Worm (Caenorhabditis elegans) whole organism, L4 larva: ENCODE results near the gene D2089.8.

Experiments used
- Y5F2A.4 ChIP-seq: fragments of 200-800 bp; sonication (Bioruptor generic); optimal IDR thresholded peaks from 2 replicates; lab custom pipeline; 2018; ENCODE audit warnings: mild to moderate bottlenecking, missing genetic modification characterization, missing compliant biosample characterization
- ZK337.2 ChIP-seq: fragments of 200-800 bp; sonication (Bioruptor generic); IDR thresholded peaks from 2 replicates; pipeline ENCODE4 v1.3.6; 2022; ENCODE audit warnings: missing genetic modification reagents, missing genetic modification characterization, missing compliant biosample characterization
- ZK546.5 ChIP-seq, 2 experiments: sonication (generic microtip); optimal IDR thresholded peaks; 2 replicates each; lab custom pipeline; 2017; ENCODE audit warnings: missing biosample characterization in 2 of 2, missing genetic modification characterization in 2 of 2
- aha-1 ChIP-seq: fragments of 150-350 bp; peaks from one replicate; lab custom pipeline; 2014; ENCODE audit warnings: missing biosample characterization, missing genetic modification characterization
- ceh-82 ChIP-seq: sonication (generic microtip); optimal IDR thresholded peaks from 2 replicates; lab custom pipeline; 2017; ENCODE audit warnings: missing biosample characterization, missing genetic modification characterization
- ctbp-1 ChIP-seq: fragments of 200-800 bp; sonication (Bioruptor generic); IDR thresholded peaks from 2 replicates; pipeline ENCODE4 v1.3.6; 2022; ENCODE audit warnings: missing genetic modification reagents, missing genetic modification characterization, missing compliant biosample characterization
- dve-1 ChIP-seq: sonication (generic microtip); optimal IDR thresholded peaks from 2 replicates; lab custom pipeline; 2017; ENCODE audit warnings: antibody characterized with exemption, mild to moderate bottlenecking, missing genetic modification characterization, missing compliant biosample characterization; ENCODE audit not compliant: insufficient read depth
- jun-1 ChIP-seq: fragments of 150-350 bp; optimal IDR thresholded peaks from 2 replicates; lab custom pipeline; 2014; ENCODE audit warnings: missing biosample characterization, missing genetic modification reagents, missing genetic modification characterization
- mdt-29 ChIP-seq: fragments of 200-800 bp; sonication (Bioruptor generic); IDR thresholded peaks from 2 replicates; pipeline ENCODE4 v1.3.6; 2022; ENCODE audit warnings: missing genetic modification reagents, missing genetic modification characterization, missing compliant biosample characterization
- nhr-11 ChIP-seq: fragments of 150-350 bp; optimal IDR thresholded peaks from 2 replicates; lab custom pipeline; 2014; ENCODE audit warnings: missing biosample characterization, missing genetic modification characterization
- nhr-28 ChIP-seq: fragments of 150-350 bp; optimal IDR thresholded peaks from 2 replicates; lab custom pipeline; 2014; ENCODE audit warnings: missing biosample characterization, missing genetic modification characterization
- nhr-6 ChIP-seq: fragments of 150-350 bp; optimal IDR thresholded peaks from 2 replicates; lab custom pipeline; 2014; ENCODE audit warnings: missing biosample characterization, missing genetic modification characterization
- tag-97 ChIP-seq: fragments of 200-800 bp; sonication (Bioruptor generic); IDR thresholded peaks from 2 replicates; pipeline ENCODE4 v1.3.6; 2022; ENCODE audit warnings: missing genetic modification characterization, missing compliant biosample characterization
- tra-1 ChIP-seq: fragments of 200-800 bp; sonication (Bioruptor generic); IDR thresholded peaks from 2 replicates; pipeline ENCODE4 v1.3.6; 2022; ENCODE audit warnings: missing genetic modification reagents, missing genetic modification characterization, missing compliant biosample characterization
- zfp-2 ChIP-seq: sonication (generic microtip); optimal IDR thresholded peaks from 2 replicates; lab custom pipeline; 2016; ENCODE audit warnings: mild to moderate bottlenecking, missing genetic modification characterization, missing compliant biosample characterization
- zip-2 ChIP-seq: fragments of 150-350 bp; optimal IDR thresholded peaks from 2 replicates; lab custom pipeline; 2014; ENCODE audit warnings: missing biosample characterization, missing genetic modification characterization

D2089.8 gene

ce11 chrII:10621965-10622364 is 40.6 kb downstream of the D2089.8 start, which contains the start of gene cutl-9:
TSS of gene cutl-9 (plus strand) at chrII:10622265.
- TF ChIP-seq ceh-82 (no peak), ZK337.2 (no peak), Y5F2A.4 (no peak), zfp-2 (tag; lab: Kevin White, UChicago) (no peak), tra-1 (GFP tag; lab: Robert Waterston, UW) (no peak), nhr-6 (tag; lab: Kevin White, UChicago) (no peak), jun-1 (tag; lab: Kevin White, UChicago) (no peak), ZK546.5 (tag; optimal IDR thresholded peaks at IDR 0.05; lab: Kevin White, UChicago) (no peak), nhr-28 (tag; lab: Kevin White, UChicago) (no peak), mdt-29 (GFP tag; lab: Robert Waterston, UW) (no peak)

ce11 chrII:10618157-10618556 is 44.4 kb downstream of the D2089.8 start, which contains the start of gene C14A4.13:
TSS of gene C14A4.13 (plus strand) at chrII:10618457.
- no peak for TF ChIP-seq zfp-2 (tag; lab: Kevin White, UChicago)
- peak; percentile 48 for TF ChIP-seq aha-1 (tag; lab: Kevin White, UChicago)
- TF ChIP-seq ctbp-1 (GFP tag; lab: Robert Waterston, UW) = no peak

- TF ChIP-seq zip-2 (tag; lab: Kevin White, UChicago) (no peak), tag-97 (GFP tag; lab: Robert Waterston, UW) (no peak), nhr-11 (tag; lab: Kevin White, UChicago) (no peak), aha-1 (tag; lab: Kevin White, UChicago) (peak; percentile 54), dve-1 (tag; lab: Kevin White, UChicago) (no peak)
Measured at ce11 chrII:10612743-10613142, 49.8 kb downstream of the D2089.8 start, which contains the start of gene C14A4.12. TSS of gene C14A4.12 (plus strand) at chrII:10613043.
